Worm (Caenorhabditis elegans): ENCODE results near the gene mcm-10.

ce11 chrIII:11288295-11288694 is 29.1 kb upstream of the mcm-10 start:
- TF ChIP-seq nhr-12 (tag; optimal IDR thresholded peaks at IDR 0.05), result no peak
- no peak for TF ChIP-seq efl-1 (optimal IDR thresholded peaks at IDR 0.05)
- TF ChIP-seq efl-1 (GFP tag; optimal IDR thresholded peaks at IDR 0.05 in 1 of 2), result no peak
- TF ChIP-seq irx-1 (tag; optimal IDR thresholded peaks at IDR 0.05), result no peak
- TF ChIP-seq unc-86 (tag; optimal IDR thresholded peaks at IDR 0.05), result no peak

Measured in whole organism, L1 larva.